Worm (Caenorhabditis elegans) whole organism, early embryonic: ENCODE results near the gene crn-2.

ENCODE experiments used
- aly-1 ChIP-seq: sonication (generic microtip); optimal IDR thresholded peaks from 2 replicates; lab custom pipeline; 2016; ENCODE audit warnings: missing genetic modification characterization, missing compliant biosample characterization
- ama-1 ChIP-seq: fragments of 150-350 bp; optimal IDR thresholded peaks from 2 replicates; lab custom pipeline; 2014
- flt-1 ChIP-seq: fragments of 200-800 bp; sonication (Bioruptor generic); IDR thresholded peaks from 2 replicates; pipeline ENCODE4 v1.3.6; 2022; ENCODE audit warnings: missing genetic modification characterization, missing compliant biosample characterization
- hmbx-1 ChIP-seq: sonication (generic microtip); optimal IDR thresholded peaks from 2 replicates; lab custom pipeline; 2016; ENCODE audit warnings: mild to moderate bottlenecking, missing genetic modification characterization, missing compliant biosample characterization
- pes-1 ChIP-seq: fragments of 200-800 bp; sonication (Bioruptor generic); IDR thresholded peaks from 2 replicates; pipeline ENCODE4 v1.3.6; 2022; ENCODE audit warnings: missing genetic modification reagents, missing genetic modification characterization, missing compliant biosample characterization
- scrt-1 ChIP-seq: fragments of 200-800 bp; sonication (Bioruptor generic); IDR thresholded peaks from 2 replicates; pipeline ENCODE4 v1.3.6; 2022; ENCODE audit warnings: missing genetic modification characterization, missing compliant biosample characterization
- sea-1 ChIP-seq: fragments of 200-800 bp; sonication (Bioruptor generic); conservative IDR thresholded peaks from 2 replicates; pipeline ENCODE4 v1.3.6; 2022; ENCODE audit warnings: missing genetic modification characterization, missing compliant biosample characterization
- tbx-37 ChIP-seq: fragments of 200-800 bp; sonication (Bioruptor generic); conservative IDR thresholded peaks from 2 replicates; pipeline ENCODE4 v1.3.6; 2022; ENCODE audit warnings: missing genetic modification reagents, missing genetic modification characterization, missing compliant biosample characterization
- tra-4 ChIP-seq: sonication (generic microtip); optimal IDR thresholded peaks from 2 replicates; lab custom pipeline; 2017; ENCODE audit warnings: missing genetic modification characterization, missing compliant biosample characterization

- TF ChIP-seq ama-1 (lab: Kevin White, UChicago) (no peak), sea-1 (GFP tag; lab: Robert Waterston, UW) (no peak), flt-1 (no peak), tra-4 (tag; lab: Kevin White, UChicago) (no peak), pes-1 (GFP tag; lab: Robert Waterston, UW) (no peak), hmbx-1 (tag; lab: Kevin White, UChicago) (no peak), tbx-37 (GFP tag; lab: Robert Waterston, UW) (no peak), aly-1 (tag; lab: Kevin White, UChicago) (no peak), scrt-1 (GFP tag; lab: Robert Waterston, UW) (no peak)
These were observed 6.8 kb downstream of the crn-2 start, which contains the start of gene CD4.8 for ce11 chrV:5601263-5601662.
